Worm (Caenorhabditis elegans) whole organism, young adult: Measurements from ENCODE around the gene R10D12.8.

Experiments
- F37B4.10 ChIP-seq: fragments of 200-800 bp; sonication (Bioruptor generic); IDR thresholded peaks from 2 replicates; pipeline ENCODE4 v1.3.6; 2022; ENCODE audit warnings: missing genetic modification characterization, missing compliant biosample characterization
- F49E8.2 ChIP-seq: sonication (generic microtip); optimal IDR thresholded peaks from 3 replicates; lab custom pipeline; 2017; ENCODE audit warnings: missing genetic modification characterization, mild to moderate bottlenecking, missing compliant biosample characterization, antibody characterized with exemption, moderate library complexity; ENCODE audit not compliant: insufficient read depth
- Y67H2A.10 ChIP-seq: fragments of 200-800 bp; sonication (Bioruptor generic); conservative IDR thresholded peaks from 2 replicates; pipeline ENCODE4 v1.3.6; 2022; ENCODE audit warnings: missing genetic modification reagents, missing genetic modification characterization, missing compliant biosample characterization
- ama-1 ChIP-seq, 3 experiments: fragments of 150-350 bp in 1 of 3; sonication (generic microtip) in 2 of 3; optimal IDR thresholded peaks; 2 replicates each; lab custom pipeline; 2014 to 2018; ENCODE audit warnings: missing biosample characterization in 2 of 3, missing genetic modification characterization in 2 of 3, missing genetic modification reagents in 2 of 3
- aptf-2 ChIP-seq: fragments of 200-800 bp; sonication (Bioruptor generic); conservative IDR thresholded peaks from 2 replicates; pipeline ENCODE4 v1.3.6; 2022; ENCODE audit warnings: missing genetic modification reagents, missing genetic modification characterization, missing compliant biosample characterization
- ceh-100 ChIP-seq: fragments of 200-800 bp; sonication (Bioruptor generic); IDR thresholded peaks from 2 replicates; pipeline ENCODE4 v1.3.6; 2022; ENCODE audit warnings: missing genetic modification reagents, missing genetic modification characterization, missing compliant biosample characterization
- ceh-27 ChIP-seq: fragments of 200-800 bp; sonication (Bioruptor generic); optimal IDR thresholded peaks from 2 replicates; lab custom pipeline; 2018; ENCODE audit warnings: mild to moderate bottlenecking, missing genetic modification characterization, moderate library complexity, missing compliant biosample characterization
- die-1 ChIP-seq: sonication (generic microtip); optimal IDR thresholded peaks from 2 replicates; lab custom pipeline; 2016; ENCODE audit warnings: missing genotype, mild to moderate bottlenecking, missing genetic modification characterization, missing compliant biosample characterization
- dox-1 ChIP-seq: fragments of 200-800 bp; sonication (Bioruptor generic); IDR thresholded peaks from 2 replicates; pipeline ENCODE4 v1.3.6; 2022; ENCODE audit warnings: missing genetic modification reagents, missing genetic modification characterization, missing compliant biosample characterization
- dpff-1 ChIP-seq: sonication (generic microtip); optimal IDR thresholded peaks from 2 replicates; lab custom pipeline; 2017; ENCODE audit warnings: mild to moderate bottlenecking, missing genetic modification characterization, missing compliant biosample characterization
- egrh-3 ChIP-seq: fragments of 200-800 bp; sonication (Bioruptor generic); IDR thresholded peaks from 2 replicates; pipeline ENCODE4 v1.3.6; 2022; ENCODE audit warnings: missing genetic modification reagents, missing genetic modification characterization, missing compliant biosample characterization
- fkh-3 ChIP-seq: sonication (generic microtip); optimal IDR thresholded peaks from 2 replicates; lab custom pipeline; 2016; ENCODE audit warnings: mild to moderate bottlenecking, missing genetic modification characterization, missing compliant biosample characterization
- hlh-26 ChIP-seq: fragments of 200-800 bp; sonication (Bioruptor generic); conservative IDR thresholded peaks from 2 replicates; pipeline ENCODE4 v1.3.6; 2022; ENCODE audit warnings: missing genetic modification reagents, missing genetic modification characterization, missing compliant biosample characterization
- hsf-1 ChIP-seq: fragments of 200-800 bp; sonication (Bioruptor generic); IDR thresholded peaks from 2 replicates; pipeline ENCODE4 v1.3.6; 2022; ENCODE audit warnings: missing genetic modification reagents, missing genetic modification characterization, missing compliant biosample characterization
- let-526 ChIP-seq: fragments of 200-800 bp; sonication (Bioruptor generic); IDR thresholded peaks from 2 replicates; pipeline ENCODE4 v1.3.6; 2022; ENCODE audit warnings: missing genetic modification reagents, missing genetic modification characterization, missing compliant biosample characterization
- lin-40 ChIP-seq: sonication (generic microtip); optimal IDR thresholded peaks from 2 replicates; lab custom pipeline; 2016; ENCODE audit warnings: missing genetic modification characterization, mild to moderate bottlenecking, missing compliant biosample characterization, missing genotype, missing genetic modification reagents
- lsl-1 ChIP-seq: fragments of 200-800 bp; sonication (Bioruptor generic); optimal IDR thresholded peaks from 2 replicates; lab custom pipeline; 2018; ENCODE audit warnings: mild to moderate bottlenecking, missing genetic modification characterization, moderate library complexity, missing compliant biosample characterization
- nfyb-1 ChIP-seq: fragments of 200-800 bp; sonication (Bioruptor generic); IDR thresholded peaks from 2 replicates; pipeline ENCODE4 v1.3.6; 2022; ENCODE audit warnings: missing genetic modification reagents, missing genetic modification characterization, missing compliant biosample characterization
- nhr-120 ChIP-seq: fragments of 200-800 bp; sonication (Bioruptor generic); IDR thresholded peaks from 2 replicates; pipeline ENCODE4 v1.3.6; 2022; ENCODE audit warnings: missing genetic modification characterization, missing compliant biosample characterization
- nhr-27 ChIP-seq: fragments of 200-800 bp; sonication (Bioruptor generic); optimal IDR thresholded peaks from 2 replicates; lab custom pipeline; 2018; ENCODE audit warnings: mild to moderate bottlenecking, missing genetic modification characterization, moderate library complexity, missing compliant biosample characterization
- nhr-90 ChIP-seq: sonication (generic microtip); optimal IDR thresholded peaks from 2 replicates; lab custom pipeline; 2016; ENCODE audit warnings: missing genotype, mild to moderate bottlenecking, missing genetic modification characterization, missing compliant biosample characterization
- pha-4 ChIP-seq: fragments of 150-350 bp; sonication (generic microtip); optimal IDR thresholded peaks from 2 replicates; lab custom pipeline; 2014; ENCODE audit warnings: missing biosample characterization, missing genetic modification reagents, missing genetic modification characterization
- rec-8 ChIP-seq, 2 experiments: sonication (generic microtip); optimal IDR thresholded peaks; 2 replicates each; lab custom pipeline; 2016; ENCODE audit warnings: mild to moderate bottlenecking in 2 of 2, missing genetic modification characterization in 2 of 2, missing genetic modification reagents in 2 of 2, missing genotype in 2 of 2, missing biosample characterization in 1 of 2, missing compliant biosample characterization in 1 of 2, moderate library complexity in 1 of 2
- repo-1 ChIP-seq: sonication (generic microtip); optimal IDR thresholded peaks from 2 replicates; lab custom pipeline; 2017; ENCODE audit warnings: mild to moderate bottlenecking, missing genetic modification characterization, missing compliant biosample characterization
- sdz-38 ChIP-seq: sonication (generic microtip); optimal IDR thresholded peaks from 2 replicates; lab custom pipeline; 2016; ENCODE audit warnings: missing genotype, missing genetic modification characterization, missing compliant biosample characterization
- snpc-1.3 ChIP-seq: sonication (generic microtip); optimal IDR thresholded peaks from 2 replicates; lab custom pipeline; 2017; ENCODE audit warnings: missing genetic modification characterization, mild to moderate bottlenecking, missing compliant biosample characterization, antibody characterized with exemption, moderate library complexity, missing genotype, missing genetic modification reagents; ENCODE audit not compliant: insufficient read depth
- sptf-2 ChIP-seq: fragments of 200-800 bp; sonication (Bioruptor generic); optimal IDR thresholded peaks from 2 replicates; lab custom pipeline; 2018; ENCODE audit warnings: mild to moderate bottlenecking, missing genetic modification characterization, missing compliant biosample characterization
- tbx-9 ChIP-seq: sonication (generic microtip); optimal IDR thresholded peaks from 2 replicates; lab custom pipeline; 2016; ENCODE audit warnings: borderline replicate concordance, missing genetic modification characterization, inconsistent platforms, missing compliant biosample characterization
- ztf-22 ChIP-seq: fragments of 200-800 bp; sonication (Bioruptor generic); optimal IDR thresholded peaks from 2 replicates; lab custom pipeline; 2018; ENCODE audit warnings: mild to moderate bottlenecking, missing genetic modification characterization, moderate library complexity, missing compliant biosample characterization
- ztf-25 ChIP-seq: fragments of 200-800 bp; sonication (Bioruptor generic); IDR thresholded peaks from 2 replicates; pipeline ENCODE4 v1.3.6; 2022; ENCODE audit warnings: missing genetic modification reagents, missing genetic modification characterization, missing compliant biosample characterization
- ztf-26 ChIP-seq: sonication (generic microtip); optimal IDR thresholded peaks from 2 replicates; lab custom pipeline; 2017; ENCODE audit warnings: missing genetic modification characterization, missing compliant biosample characterization
- ztf-3 ChIP-seq: fragments of 200-800 bp; sonication (Bioruptor generic); optimal IDR thresholded peaks from 2 replicates; lab custom pipeline; 2018; ENCODE audit warnings: mild to moderate bottlenecking, missing genetic modification characterization, missing compliant biosample characterization

Gene R10D12.8

ce11 chrV:13949752-13950151 lies 3.3 kb downstream of the R10D12.8 start, which contains the start of gene R10D12.7:
TSS of gene R10D12.7 (plus strand) at chrV:13950052.
- TF ChIP-seq nhr-120 (no peak), F49E8.2 (tag; lab: Kevin White, UChicago) (no peak), repo-1 (tag; lab: Kevin White, UChicago) (no peak)

- TF ChIP-seq dox-1 (GFP tag; lab: Robert Waterston, UW) (no peak), fkh-3 (no peak), dpff-1 (tag; lab: Kevin White, UChicago) (no peak), ztf-22 (GFP tag; lab: Kevin White, UChicago) (no peak), sptf-2 (GFP tag; lab: Kevin White, UChicago) (no peak), lin-40 (no peak), ceh-27 (GFP tag; lab: Kevin White, UChicago) (no peak), let-526 (GFP tag; lab: Robert Waterston, UW) (no peak), egrh-3 (GFP tag; lab: Robert Waterston, UW) (no peak), rec-8 (tag; optimal IDR thresholded peaks at IDR 0.05; lab: Kevin White, UChicago) (no peak), pha-4 (tag; lab: Kevin White, UChicago) (no peak), nhr-90 (no peak), ztf-26 (tag; lab: Kevin White, UChicago) (no peak), snpc-1.3 (tag; lab: Kevin White, UChicago) (no peak), ama-1 (optimal IDR thresholded peaks at IDR 0.05; lab: Kevin White, UChicago) (no peak), ama-1 (GFP tag; optimal IDR thresholded peaks at IDR 0.05; lab: Kevin White, UChicago) (no peak), hsf-1 (GFP tag; lab: Robert Waterston, UW) (no peak), aptf-2 (GFP tag; lab: Robert Waterston, UW) (no peak), nhr-27 (tag; lab: Kevin White, UChicago) (no peak)
Measured at ce11 chrV:13949010-13949409, 4.1 kb downstream of the R10D12.8 start, which contains the start of gene R10D12.6. TSS of gene R10D12.6 (plus strand) at chrV:13949310.

ce11 chrV:13946385-13947019 lies 6.6 kb downstream of the R10D12.8 start, which contains the start of the genes srx-10 and clec-226:
TSS of gene srx-10 (minus strand) at chrV:13946485.
TSS of gene clec-226 (plus strand) at chrV:13946969.
- TF ChIP-seq tbx-9 (tag; lab: Kevin White, UChicago) (no peak), lsl-1 (GFP tag; lab: Kevin White, UChicago) (no peak), die-1 (no peak), ztf-25 (no peak), ceh-100 (no peak), sdz-38 (no peak), ztf-3 (GFP tag; lab: Kevin White, UChicago) (no peak), nhr-27 (tag; lab: Kevin White, UChicago) (no peak), F37B4.10 (GFP tag; lab: Robert Waterston, UW) (no peak)

- TF ChIP-seq nfyb-1 (no peak), sptf-2 (GFP tag; lab: Kevin White, UChicago) (no peak), Y67H2A.10 (GFP tag; lab: Robert Waterston, UW) (no peak), hlh-26 (GFP tag; lab: Robert Waterston, UW) (no peak)
Measured at ce11 chrV:13942082-13942481, 11.0 kb downstream of the R10D12.8 start, which contains the start of gene dpr-1. TSS of gene dpr-1 (minus strand) at chrV:13942182.
